Worm (Caenorhabditis elegans): Measurements from ENCODE around the gene D1046.2.

Gene D1046.2

DNA sequence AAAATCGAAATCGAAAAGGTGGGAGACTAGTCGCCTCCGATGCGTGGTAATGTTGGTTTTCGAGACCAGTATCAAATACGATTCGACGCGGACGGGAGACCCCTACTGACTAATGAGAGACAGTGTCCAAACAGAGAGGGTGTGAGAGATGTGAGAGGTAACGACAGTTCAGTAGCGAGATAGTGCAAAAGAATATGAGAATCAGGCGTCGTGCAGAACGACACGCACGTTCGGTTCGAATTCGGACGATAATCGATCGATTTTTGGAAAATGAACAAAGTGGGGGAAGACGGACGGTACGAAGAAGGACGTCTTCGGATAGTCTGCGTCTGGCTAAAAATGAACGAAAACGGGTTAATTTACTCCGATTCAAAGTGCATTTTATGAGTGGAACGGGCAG is 3.9 kb downstream of the D1046.2 start, which contains the start of gene D1046.16:
TSS of gene D1046.16 (plus strand) at position 195 of the 400 bp plus-strand sequence.
- no peak for TF ChIP-seq gmeb-2 (tag; optimal IDR thresholded peaks at IDR 0.05)
- TF ChIP-seq ref-2 (tag; optimal IDR thresholded peaks at IDR 0.05): peak; percentile 31
- no peak for TF ChIP-seq ztf-16 (tag; optimal IDR thresholded peaks at IDR 0.05)
- peak; percentile 20 for TF ChIP-seq ceh-31 (tag; optimal IDR thresholded peaks at IDR 0.05)

DNA sequence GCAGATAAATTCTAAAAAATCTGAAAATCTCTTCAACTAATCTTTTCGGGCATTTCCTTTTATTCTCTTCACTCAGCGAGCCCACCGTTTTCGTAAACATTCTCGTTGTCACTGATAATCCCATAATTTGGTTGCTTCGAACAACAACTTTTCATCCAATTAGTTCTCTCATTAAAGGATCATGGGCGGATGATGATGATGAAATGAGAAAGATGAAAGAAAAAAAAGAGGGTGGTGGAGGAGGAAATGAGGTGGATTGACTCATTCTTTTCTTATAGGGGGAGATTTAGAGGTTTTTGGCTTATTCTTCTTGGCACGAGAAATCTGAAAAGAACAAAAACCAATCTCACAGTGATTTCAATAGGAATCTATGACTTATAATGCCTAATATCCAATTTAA is 4.7 kb downstream of the D1046.2 start:
- TF ChIP-seq madf-2 (tag; optimal IDR thresholded peaks at IDR 0.05): no peak
- TF ChIP-seq pha-2 (tag; optimal IDR thresholded peaks at IDR 0.05): no peak
- TF ChIP-seq unc-42 (tag; optimal IDR thresholded peaks at IDR 0.05): peak; percentile 4
- no peak for TF ChIP-seq T23F11.4 (GFP tag; optimal IDR thresholded peaks at IDR 0.05)

DNA sequence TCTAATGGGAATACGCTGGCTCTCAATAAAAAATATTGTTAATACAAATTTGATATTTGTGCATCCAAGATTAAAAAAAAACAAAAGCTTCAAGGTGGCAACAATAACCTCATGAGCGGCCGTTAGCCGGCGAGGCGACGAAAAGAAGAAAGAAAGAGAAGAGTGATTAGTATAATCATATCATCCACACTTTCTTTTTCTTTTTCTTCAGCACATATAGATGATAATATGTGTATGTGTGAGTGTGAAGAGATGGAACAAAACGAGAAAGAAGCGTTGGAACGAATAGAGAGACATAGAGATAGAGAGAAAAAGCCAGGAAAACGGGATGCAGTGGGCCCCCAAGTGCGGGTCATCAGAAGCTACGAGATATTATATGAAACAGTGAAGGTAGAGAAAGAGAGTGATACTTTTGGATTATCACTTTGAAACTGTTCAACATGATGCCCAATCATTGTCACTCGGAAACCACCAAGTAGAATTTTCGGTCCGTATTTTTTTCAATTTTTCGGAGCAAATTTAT is 5.5 kb downstream of the D1046.2 start:
- TF ChIP-seq unc-42 (tag; optimal IDR thresholded peaks at IDR 0.05): peak; percentile 75
- TF ChIP-seq nhr-232 (tag; optimal IDR thresholded peaks at IDR 0.05): no peak
- no peak for TF ChIP-seq dve-1 (tag; optimal IDR thresholded peaks at IDR 0.05)
- TF ChIP-seq ceh-45 (GFP tag; IDR thresholded peaks at IDR 0.05): no peak
- no peak for TF ChIP-seq ceh-14 (tag; optimal IDR thresholded peaks at IDR 0.05)
- TF ChIP-seq eyg-1 (tag; optimal IDR thresholded peaks at IDR 0.05): no peak
- TF ChIP-seq sox-4 (tag; optimal IDR thresholded peaks at IDR 0.05): no peak
- no peak for TF ChIP-seq ztf-16 (tag; optimal IDR thresholded peaks at IDR 0.05)
- TF ChIP-seq ttx-3 (tag; optimal IDR thresholded peaks at IDR 0.05): no peak
- no peak for TF ChIP-seq unc-3 (GFP tag; conservative IDR thresholded peaks at IDR 0.05)
- TF ChIP-seq unc-3 (tag; optimal IDR thresholded peaks at IDR 0.05): no peak
- TF ChIP-seq nhr-11 (tag; optimal IDR thresholded peaks at IDR 0.05): no peak
- TF ChIP-seq ceh-18 (tag; optimal IDR thresholded peaks at IDR 0.05): peak; percentile 20
- peak; percentile 45 for TF ChIP-seq nfya-1 (tag; optimal IDR thresholded peaks at IDR 0.05)
- TF ChIP-seq sdc-2 (tag; optimal IDR thresholded peaks at IDR 0.05): no peak
- TF ChIP-seq npax-4 (tag; optimal IDR thresholded peaks at IDR 0.05): no peak
- TF ChIP-seq elt-4 (tag; optimal IDR thresholded peaks at IDR 0.05): no peak
- TF ChIP-seq madf-2 (tag; optimal IDR thresholded peaks at IDR 0.05): no peak
- no peak for TF ChIP-seq pha-2 (tag; optimal IDR thresholded peaks at IDR 0.05)

DNA sequence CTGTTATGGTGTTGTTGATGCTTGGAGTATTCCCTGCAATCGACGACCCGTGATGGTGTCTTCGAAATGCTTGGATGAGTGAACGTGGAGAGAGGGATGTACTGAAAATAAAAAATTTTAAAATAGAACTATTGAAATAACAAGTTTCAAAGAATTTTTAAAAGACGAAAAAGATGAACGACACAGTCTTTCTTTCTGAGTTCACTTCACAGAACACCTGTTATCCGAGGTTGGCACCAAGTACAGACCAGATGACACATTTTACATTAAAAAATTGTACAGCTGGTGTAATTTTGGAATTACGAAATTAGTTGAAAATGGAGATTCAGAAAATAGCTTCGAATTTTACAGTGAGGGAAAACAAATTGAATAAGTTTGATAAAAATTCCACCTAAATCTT is 7.1 kb downstream of the D1046.2 start, which contains the start of gene rap-1:
TSS of gene rap-1 (minus strand) at position 101 of the 400 bp plus-strand sequence.
- TF ChIP-seq ahr-1 (tag; optimal IDR thresholded peaks at IDR 0.05): no peak
- TF ChIP-seq hlh-30 (tag; optimal IDR thresholded peaks at IDR 0.05; ENCODE audit: insufficient read depth): no peak
- no peak for TF ChIP-seq pat-9 (tag; optimal IDR thresholded peaks at IDR 0.05)
- TF ChIP-seq pha-4 (tag; optimal IDR thresholded peaks at IDR 0.05): no peak
- TF ChIP-seq mec-3 (tag; optimal IDR thresholded peaks at IDR 0.05; ENCODE audit: borderline replicate concordance): no peak
- TF ChIP-seq ceh-14 (tag; optimal IDR thresholded peaks at IDR 0.05): no peak
- TF ChIP-seq nfya-1 (tag; optimal IDR thresholded peaks at IDR 0.05): no peak
- TF ChIP-seq fkh-6 (tag; optimal IDR thresholded peaks at IDR 0.05): no peak

DNA sequence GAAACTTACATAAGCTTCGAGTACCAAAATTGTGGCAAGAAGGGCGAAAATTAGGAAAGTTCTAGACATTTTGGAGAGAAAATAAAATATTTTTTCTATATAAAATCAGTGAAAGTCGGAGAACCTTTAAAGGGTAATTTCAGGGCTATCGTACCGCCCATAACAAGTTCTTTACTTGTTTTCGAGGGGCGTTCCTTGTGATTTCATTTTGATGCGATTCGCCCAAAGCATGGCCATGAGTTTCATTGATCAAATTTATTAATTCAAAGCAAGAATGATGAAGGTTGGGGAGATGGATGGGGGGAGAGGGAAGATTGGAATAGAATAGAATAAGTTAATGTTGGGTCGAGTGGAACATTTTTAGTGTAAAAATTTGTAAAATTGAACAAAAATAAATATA is 9.9 kb downstream of the D1046.2 start, which contains the start of gene C27B7.9:
TSS of gene C27B7.9 (minus strand) at position 101 of the 400 bp plus-strand sequence.
- TF ChIP-seq gmeb-2 (tag; optimal IDR thresholded peaks at IDR 0.05) (no peak), che-1 (tag; optimal IDR thresholded peaks at IDR 0.05) (no peak), ttx-3 (tag; optimal IDR thresholded peaks at IDR 0.05) (no peak)

DNA sequence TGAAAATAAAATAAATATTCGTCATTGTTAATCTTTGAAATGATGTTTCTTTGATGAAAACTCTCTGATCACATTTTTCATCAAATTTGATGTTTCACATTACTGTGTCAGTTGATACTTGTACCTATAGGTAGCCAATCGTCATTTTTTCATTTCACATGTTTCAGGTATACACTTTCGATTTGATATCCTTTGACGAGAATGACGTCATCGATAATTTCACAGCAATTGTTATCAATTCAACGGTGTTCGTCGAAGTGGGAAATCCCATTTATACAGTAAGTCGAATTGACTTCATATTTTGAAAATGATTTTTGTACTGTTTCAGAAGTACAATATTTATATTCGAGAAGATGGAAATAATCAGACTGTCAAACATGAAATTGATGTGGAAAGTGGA is 11.7 kb downstream of the D1046.2 start:
- TF ChIP-seq lin-11 (tag; optimal IDR thresholded peaks at IDR 0.05) (no peak), F13H6.1 (tag; optimal IDR thresholded peaks at IDR 0.05) (no peak), pqm-1 (tag; optimal IDR thresholded peaks at IDR 0.05) (no peak), ceh-34 (tag; optimal IDR thresholded peaks at IDR 0.05) (no peak), fax-1 (tag; optimal IDR thresholded peaks at IDR 0.05) (no peak), hlh-8 (tag; optimal IDR thresholded peaks at IDR 0.05) (no peak), unc-86 (tag; optimal IDR thresholded peaks at IDR 0.05) (no peak), unc-42 (tag; optimal IDR thresholded peaks at IDR 0.05) (no peak), ceh-45 (GFP tag; IDR thresholded peaks at IDR 0.05) (no peak), K09A11.1 (tag; optimal IDR thresholded peaks at IDR 0.05; ENCODE audit: insufficient read depth) (no peak), ztf-16 (tag; optimal IDR thresholded peaks at IDR 0.05) (no peak), C08G9.2 (tag; optimal IDR thresholded peaks at IDR 0.05) (no peak), ceh-48 (tag; optimal IDR thresholded peaks at IDR 0.05) (no peak), dmd-4 (tag; optimal IDR thresholded peaks at IDR 0.05; ENCODE audit: borderline replicate concordance) (no peak), ceh-18 (tag; optimal IDR thresholded peaks at IDR 0.05) (no peak), K02D7.2 (tag; optimal IDR thresholded peaks at IDR 0.05) (no peak), npax-4 (tag; optimal IDR thresholded peaks at IDR 0.05) (no peak), nhr-11 (tag; optimal IDR thresholded peaks at IDR 0.05) (no peak), elt-4 (tag; optimal IDR thresholded peaks at IDR 0.05) (no peak)
